Worm (Caenorhabditis elegans): ENCODE measurements around the gene ttr-34.

ttr-34 gene

ce11 chrX:13122191-13122590 is 17.4 kb upstream of the ttr-34 start, which contains the start of gene snx-17:
Gene snx-17, minus strand, starts transcription at chrX:13122291.
- TF ChIP-seq ama-1 (optimal IDR thresholded peaks at IDR 0.05), result no peak
- TF ChIP-seq lsy-2 (tag; optimal IDR thresholded peaks at IDR 0.05), result no peak
- no peak for TF ChIP-seq blmp-1 (tag; optimal IDR thresholded peaks at IDR 0.05; ENCODE audit: insufficient read depth)

ce11 chrX:13126420-13126819 is 13.2 kb upstream of the ttr-34 start, which contains the start of gene F17H10.4:
Gene F17H10.4, minus strand, starts transcription at chrX:13126520.
- no peak for TF ChIP-seq sem-4 (tag; optimal IDR thresholded peaks at IDR 0.05)
- TF ChIP-seq aly-2 (tag; optimal IDR thresholded peaks at IDR 0.05), result no peak
- TF ChIP-seq unc-39 (tag; optimal IDR thresholded peaks at IDR 0.05), result no peak
- no peak for TF ChIP-seq peb-1 (tag; optimal IDR thresholded peaks at IDR 0.05)
- TF ChIP-seq nhr-77 (tag; optimal IDR thresholded peaks at IDR 0.05), result no peak
- no peak for TF ChIP-seq ZK546.5 (tag; optimal IDR thresholded peaks at IDR 0.05)
- no peak for TF ChIP-seq ceh-16 (tag; optimal IDR thresholded peaks at IDR 0.05)
- TF ChIP-seq zag-1 (tag; optimal IDR thresholded peaks at IDR 0.05), result no peak
- TF ChIP-seq ztf-1 (GFP tag; conservative IDR thresholded peaks at IDR 0.05), result no peak
- no peak for TF ChIP-seq mdl-1 (tag; optimal IDR thresholded peaks at IDR 0.05)
- no peak for TF ChIP-seq gmeb-1 (tag; optimal IDR thresholded peaks at IDR 0.05)
- no peak for TF ChIP-seq crh-2 (tag; optimal IDR thresholded peaks at IDR 0.05)
- TF ChIP-seq alr-1 (tag; optimal IDR thresholded peaks at IDR 0.05), result no peak
- no peak for TF ChIP-seq skn-1 (tag; optimal IDR thresholded peaks at IDR 0.05)
- TF ChIP-seq unc-55 (GFP tag; optimal IDR thresholded peaks at IDR 0.05), result no peak
- TF ChIP-seq ama-1 (optimal IDR thresholded peaks at IDR 0.05), result no peak
- TF ChIP-seq F13H6.1 (tag; optimal IDR thresholded peaks at IDR 0.05), result no peak
- TF ChIP-seq elt-3 (tag; optimal IDR thresholded peaks at IDR 0.05), result no peak
- TF ChIP-seq ztf-11 (tag; optimal IDR thresholded peaks at IDR 0.05), result no peak

ce11 chrX:13129949-13130348 is 9.6 kb upstream of the ttr-34 start, which contains the start of gene spin-3:
Gene spin-3, plus strand, starts transcription at chrX:13130249.
- TF ChIP-seq ceh-82 (tag; optimal IDR thresholded peaks at IDR 0.05) (no peak), alr-1 (tag; optimal IDR thresholded peaks at IDR 0.05) (no peak), F13H6.1 (tag; optimal IDR thresholded peaks at IDR 0.05) (no peak), skn-1 (tag; optimal IDR thresholded peaks at IDR 0.05) (no peak), nhr-6 (tag; optimal IDR thresholded peaks at IDR 0.05) (no peak), nhr-10 (tag; optimal IDR thresholded peaks at IDR 0.05) (no peak), elt-1 (tag; optimal IDR thresholded peaks at IDR 0.05) (no peak), nhr-21 (tag; optimal IDR thresholded peaks at IDR 0.05) (no peak)

- TF ChIP-seq mab-5 (tag; optimal IDR thresholded peaks at IDR 0.05) (no peak), R02D3.7 (tag; optimal IDR thresholded peaks at IDR 0.05) (no peak), ceh-16 (tag; optimal IDR thresholded peaks at IDR 0.05) (no peak), nhr-237 (tag; optimal IDR thresholded peaks at IDR 0.05) (no peak), nhr-12 (tag; optimal IDR thresholded peaks at IDR 0.05) (no peak), alr-1 (tag; optimal IDR thresholded peaks at IDR 0.05) (no peak)
Observed at ce11 chrX:13134807-13135206, 4.8 kb upstream of the ttr-34 start, which contains the start of gene F09A5.2. Gene F09A5.2, plus strand, starts transcription at chrX:13135107.

ce11 chrX:13141440-13141839 is 1.8 kb downstream of the ttr-34 start, which contains the start of gene F09A5.3:
Gene F09A5.3, plus strand, starts transcription at chrX:13141601.
- no peak for TF ChIP-seq crh-2 (tag; optimal IDR thresholded peaks at IDR 0.05)
- TF ChIP-seq dmd-4 (tag; optimal IDR thresholded peaks at IDR 0.05), result no peak
- TF ChIP-seq mab-5 (tag; optimal IDR thresholded peaks at IDR 0.05), result no peak
- peak; percentile 92 for TF ChIP-seq elt-1 (tag; optimal IDR thresholded peaks at IDR 0.05)
- TF ChIP-seq lin-13 (GFP tag; optimal IDR thresholded peaks at IDR 0.05), result no peak
- peak; percentile 35 for TF ChIP-seq sma-3 (GFP tag; optimal IDR thresholded peaks at IDR 0.05)
- peak; percentile 89 for TF ChIP-seq ceh-16 (tag; optimal IDR thresholded peaks at IDR 0.05)
- TF ChIP-seq blmp-1 (tag; optimal IDR thresholded peaks at IDR 0.05; ENCODE audit: insufficient read depth), result peak; percentile 58
- peak; percentile 39 for TF ChIP-seq nhr-6 (tag; optimal IDR thresholded peaks at IDR 0.05)
- TF ChIP-seq nhr-25 (tag; optimal IDR thresholded peaks at IDR 0.05), result peak; percentile 84
- peak; percentile 61 for TF ChIP-seq fos-1 (tag; optimal IDR thresholded peaks at IDR 0.05)
- TF ChIP-seq gmeb-1 (tag; optimal IDR thresholded peaks at IDR 0.05), result peak; percentile 31
- peak; percentile 84 for TF ChIP-seq nhr-21 (tag; optimal IDR thresholded peaks at IDR 0.05)
- no peak for TF ChIP-seq ztf-11 (tag; optimal IDR thresholded peaks at IDR 0.05)
- TF ChIP-seq unc-39 (tag; optimal IDR thresholded peaks at IDR 0.05), result no peak
- no peak for TF ChIP-seq lin-39 (tag; optimal IDR thresholded peaks at IDR 0.05)
- TF ChIP-seq nhr-10 (tag; optimal IDR thresholded peaks at IDR 0.05), result no peak
- no peak for TF ChIP-seq lsy-2 (tag; optimal IDR thresholded peaks at IDR 0.05)
- TF ChIP-seq snpc-4 (tag; optimal IDR thresholded peaks at IDR 0.05), result no peak
- TF ChIP-seq mbf-1 (tag; optimal IDR thresholded peaks at IDR 0.05), result no peak
- peak; percentile 41 for TF ChIP-seq C34F6.9 (tag; optimal IDR thresholded peaks at IDR 0.05)
- peak; percentile 70 for TF ChIP-seq nhr-129 (tag; optimal IDR thresholded peaks at IDR 0.05)
- peak; percentile 43 for TF ChIP-seq egl-27 (tag; optimal IDR thresholded peaks at IDR 0.05)
- no peak for TF ChIP-seq skn-1 (tag; optimal IDR thresholded peaks at IDR 0.05)
- TF ChIP-seq lin-11 (tag; optimal IDR thresholded peaks at IDR 0.05), result no peak
- no peak for TF ChIP-seq ztf-1 (GFP tag; conservative IDR thresholded peaks at IDR 0.05)
- TF ChIP-seq zag-1 (tag; optimal IDR thresholded peaks at IDR 0.05), result no peak
- peak; percentile 62 for TF ChIP-seq sem-4 (tag; optimal IDR thresholded peaks at IDR 0.05)
- no peak for TF ChIP-seq unc-55 (GFP tag; optimal IDR thresholded peaks at IDR 0.05)
- no peak for TF ChIP-seq peb-1 (tag; optimal IDR thresholded peaks at IDR 0.05)
- TF ChIP-seq sma-9 (GFP tag; optimal IDR thresholded peaks at IDR 0.05), result peak; percentile 73
- TF ChIP-seq sma-9 (tag; optimal IDR thresholded peaks at IDR 0.05), result no peak

All from whole organism, L2 larva.